Fruit fly (Drosophila melanogaster): Measurements from ENCODE around the gene CG12516.

- TF ChIP-seq ttk (optimal IDR thresholded peaks at IDR 0.05) (no peak), insv (optimal IDR thresholded peaks at IDR 0.05) (no peak), psq (optimal IDR thresholded peaks at IDR 0.05) (no peak)
Observed at dm6 chr3R:28330266-28331125, 26.1 kb upstream of the CG12516 start.
